Fruit fly (Drosophila melanogaster) whole organism, embryonic: Measurements from ENCODE around the gene Nup98-96.

Experiments
- Atf6 ChIP-seq: fragments of 200-800 bp; sonication (Bioruptor generic); IDR thresholded peaks from 2 replicates; pipeline ENCODE4 v1.3.6; 2022; ENCODE audit warnings: missing biosample characterization, missing genetic modification characterization
- Awh ChIP-seq: fragments of 200-800 bp; sonication (Bioruptor generic); IDR thresholded peaks from 2 replicates; pipeline ENCODE4, ENCODE4 v1.3.6; 2022; ENCODE audit warnings: missing biosample characterization, missing genetic modification characterization
- CG10274 ChIP-seq: fragments of 200-800 bp; sonication (Bioruptor generic); optimal IDR thresholded peaks from 3 replicates; lab custom pipeline; 2017; ENCODE audit warnings: missing biosample characterization, mild to moderate bottlenecking, missing genetic modification characterization
- CG10431 ChIP-seq: fragments of 200-800 bp; sonication (Bioruptor generic); optimal IDR thresholded peaks from 3 replicates; lab custom pipeline; 2018; ENCODE audit warnings: missing biosample characterization, mild to moderate bottlenecking, missing genetic modification characterization
- CG10543 ChIP-seq: fragments of 200-800 bp; sonication (Bioruptor generic); optimal IDR thresholded peaks from 3 replicates; lab custom pipeline; 2017; ENCODE audit warnings: missing biosample characterization, mild to moderate bottlenecking, missing genetic modification characterization, moderate library complexity
- CG10979 ChIP-seq: fragments of 200-800 bp; sonication (Bioruptor generic); optimal IDR thresholded peaks from 2 replicates; lab custom pipeline; 2018; ENCODE audit warnings: missing biosample characterization, mild to moderate bottlenecking, missing genetic modification characterization, moderate library complexity
- CG14860 ChIP-seq: fragments of 200-800 bp; sonication (Bioruptor generic); IDR thresholded peaks from 3 replicates; pipeline ENCODE4 v1.3.6; 2022; ENCODE audit warnings: missing biosample characterization, missing genetic modification characterization; ENCODE audit not compliant: partially characterized antibody
- CG16815 ChIP-seq: fragments of 200-800 bp; sonication (Bioruptor generic); optimal IDR thresholded peaks from 3 replicates; lab custom pipeline; 2017; ENCODE audit warnings: missing biosample characterization, mild to moderate bottlenecking, missing genetic modification characterization
- CG16863 ChIP-seq: fragments of 200-800 bp; sonication (Bioruptor generic); optimal IDR thresholded peaks from 3 replicates; lab custom pipeline; 2016; ENCODE audit warnings: missing biosample characterization, missing genetic modification characterization
- CG17186 ChIP-seq: fragments of 200-800 bp; sonication (Bioruptor generic); optimal IDR thresholded peaks from 3 replicates; lab custom pipeline; 2017; ENCODE audit warnings: missing biosample characterization, missing genetic modification reagents, missing genetic modification characterization
- CG2712 ChIP-seq: fragments of 200-800 bp; optimal IDR thresholded peaks from 3 replicates; lab custom pipeline; 2019; ENCODE audit warnings: missing biosample characterization, mild to moderate bottlenecking, missing genetic modification characterization, moderate library complexity
- CG42726 ChIP-seq: fragments of 200-800 bp; sonication (Bioruptor generic); IDR thresholded peaks from 2 replicates; pipeline ENCODE4 v1.3.6; 2022; ENCODE audit warnings: missing biosample characterization, missing genetic modification characterization; ENCODE audit not compliant: partially characterized antibody
- CG4424 ChIP-seq: fragments of 200-800 bp; sonication (Bioruptor generic); optimal IDR thresholded peaks from 3 replicates; lab custom pipeline; 2016; ENCODE audit warnings: missing biosample characterization, missing genetic modification characterization
- CG8089 ChIP-seq: fragments of 200-800 bp; sonication (Bioruptor generic); optimal IDR thresholded peaks from 3 replicates; lab custom pipeline; 2016; ENCODE audit warnings: missing biosample characterization, missing genetic modification characterization
- CG8281 ChIP-seq: fragments of 200-800 bp; sonication (Bioruptor generic); optimal IDR thresholded peaks from 2 replicates; lab custom pipeline; 2018; ENCODE audit warnings: missing biosample characterization, mild to moderate bottlenecking, missing genetic modification characterization, moderate library complexity
- CG8478 ChIP-seq: fragments of >200 bp; optimal IDR thresholded peaks from 2 replicates; lab custom pipeline; 2018
- Camta ChIP-seq: fragments of 200-800 bp; sonication (Bioruptor generic); optimal IDR thresholded peaks from 2 replicates; lab custom pipeline; 2016; ENCODE audit warnings: missing biosample characterization, missing genetic modification characterization
- Drgx ChIP-seq: fragments of 200-800 bp; sonication (Bioruptor generic); IDR thresholded peaks from 2 replicates; pipeline ENCODE4 v1.3.6; 2022; ENCODE audit warnings: missing biosample characterization, missing genetic modification characterization
- E2f2 ChIP-seq: fragments of 200-800 bp; sonication (Bioruptor generic); IDR thresholded peaks from 2 replicates; pipeline ENCODE4 v1.3.6; 2022; ENCODE audit warnings: missing biosample characterization, missing genetic modification characterization
- Hand ChIP-seq: fragments of 200-800 bp; sonication (Bioruptor generic); optimal IDR thresholded peaks from 2 replicates; lab custom pipeline; 2017; ENCODE audit warnings: mild to moderate bottlenecking, missing biosample characterization, missing genetic modification reagents, missing genetic modification characterization
- HmgD ChIP-seq: fragments of 200-800 bp; sonication (Bioruptor generic); optimal IDR thresholded peaks from 3 replicates; lab custom pipeline; 2016; ENCODE audit warnings: missing biosample characterization, missing genetic modification characterization
- HmgZ ChIP-seq: fragments of 200-800 bp; sonication (Bioruptor generic); optimal IDR thresholded peaks from 2 replicates; lab custom pipeline; 2018; ENCODE audit warnings: missing biosample characterization, mild to moderate bottlenecking, missing genetic modification characterization
- Hr39 ChIP-seq: fragments of >200 bp; optimal IDR thresholded peaks from 2 replicates; lab custom pipeline; 2017
- Kr ChIP-seq: fragments of 200-800 bp; sonication (Bioruptor generic); optimal IDR thresholded peaks from 2 replicates; lab custom pipeline; 2017; ENCODE audit warnings: missing biosample characterization, mild to moderate bottlenecking, missing genetic modification characterization
- NC2β ChIP-seq: fragments of 200-800 bp; sonication (Bioruptor generic); optimal IDR thresholded peaks from 2 replicates; lab custom pipeline; 2016; ENCODE audit warnings: missing biosample characterization, missing genetic modification characterization
- Nf-YA ChIP-seq: fragments of 200-800 bp; sonication (Bioruptor generic); IDR thresholded peaks from 2 replicates; pipeline ENCODE4 v1.3.6; 2022; ENCODE audit warnings: missing biosample characterization, missing genetic modification characterization
- Oli ChIP-seq: fragments of 200-800 bp; sonication (Bioruptor generic); optimal IDR thresholded peaks from 2 replicates; lab custom pipeline; 2018; ENCODE audit warnings: missing biosample characterization, mild to moderate bottlenecking, missing genetic modification characterization, moderate library complexity
- PHDP ChIP-seq: fragments of 200-800 bp; sonication (Bioruptor generic); optimal IDR thresholded peaks from 3 replicates; lab custom pipeline; 2018; ENCODE audit warnings: missing biosample characterization, mild to moderate bottlenecking, missing genetic modification characterization, moderate library complexity
- Stat92E ChIP-seq, 3 experiments: fragments of >200 bp in 2 of 3; fragments of 200-800 bp in 1 of 3; sonication (Bioruptor generic) in 1 of 3; optimal IDR thresholded peaks; 2 replicates each; lab custom pipeline; 2017 to 2019; ENCODE audit warnings: missing biosample characterization in 3 of 3, missing genetic modification characterization in 3 of 3, mild to moderate bottlenecking in 1 of 3, moderate library complexity in 1 of 3
- Xrp1 ChIP-seq: fragments of 200-800 bp; sonication (Bioruptor generic); IDR thresholded peaks from 2 replicates; pipeline ENCODE4 v1.3.6; 2022; ENCODE audit warnings: missing biosample characterization, missing genetic modification characterization
- amos ChIP-seq: fragments of 200-800 bp; sonication (Bioruptor generic); IDR thresholded peaks from 2 replicates; pipeline ENCODE4 v1.3.6; 2022; ENCODE audit warnings: missing biosample characterization, missing genetic modification characterization; ENCODE audit not compliant: partially characterized antibody
- ara ChIP-seq: fragments of 200-800 bp; sonication (Bioruptor generic); IDR thresholded peaks from 2 replicates; pipeline ENCODE4 v1.3.6; 2022; ENCODE audit warnings: missing biosample characterization, missing genetic modification characterization
- crp ChIP-seq, 2 experiments: fragments of 200-800 bp; sonication (Bioruptor generic); optimal IDR thresholded peaks; 2 replicates in 1 of 2; 3 replicates in 1 of 2; lab custom pipeline; 2017; ENCODE audit warnings: missing biosample characterization in 2 of 2, missing genetic modification characterization in 2 of 2, mild to moderate bottlenecking in 1 of 2, moderate library complexity in 1 of 2
- cwo ChIP-seq: fragments of 200-800 bp; sonication (Bioruptor generic); optimal IDR thresholded peaks from 3 replicates; lab custom pipeline; 2017; ENCODE audit warnings: missing biosample characterization, missing genetic modification characterization, mild to moderate bottlenecking, moderate library complexity, missing genetic modification reagents
- dmrt11E ChIP-seq: fragments of 200-800 bp; sonication (Bioruptor generic); optimal IDR thresholded peaks from 3 replicates; lab custom pipeline; 2018; ENCODE audit warnings: missing biosample characterization, mild to moderate bottlenecking, missing genetic modification characterization, moderate library complexity
- exex ChIP-seq: fragments of 200-800 bp; sonication (Bioruptor generic); optimal IDR thresholded peaks from 4 replicates; lab custom pipeline; 2018; ENCODE audit warnings: missing biosample characterization, mild to moderate bottlenecking, missing genetic modification characterization, moderate library complexity
- gcm ChIP-seq: fragments of 200-800 bp; sonication (Bioruptor generic); optimal IDR thresholded peaks from 2 replicates; lab custom pipeline; 2019; ENCODE audit warnings: missing biosample characterization, mild to moderate bottlenecking, missing genetic modification characterization, moderate library complexity
- kni ChIP-seq: fragments of 200-800 bp; sonication (Bioruptor generic); optimal IDR thresholded peaks from 3 replicates; lab custom pipeline; 2017; ENCODE audit warnings: mild to moderate bottlenecking, missing biosample characterization, missing genetic modification reagents, missing genetic modification characterization
- psq ChIP-seq: fragments of 200-800 bp; sonication (Bioruptor generic); optimal IDR thresholded peaks from 2 replicates; lab custom pipeline; 2017; ENCODE audit warnings: missing biosample characterization, missing genetic modification characterization
- row ChIP-seq: fragments of 200-800 bp; sonication (Bioruptor generic); IDR thresholded peaks from 3 replicates; pipeline ENCODE4 v1.3.6; 2022; ENCODE audit warnings: missing biosample characterization, missing genetic modification characterization
- sd ChIP-seq: fragments of 200-800 bp; sonication (Bioruptor generic); optimal IDR thresholded peaks from 3 replicates; lab custom pipeline; 2018; ENCODE audit warnings: missing biosample characterization, mild to moderate bottlenecking, missing genetic modification characterization, moderate library complexity
- seq ChIP-seq: fragments of 200-800 bp; sonication (Bioruptor generic); IDR thresholded peaks from 2 replicates; pipeline ENCODE4 v1.3.6; 2022; ENCODE audit warnings: missing biosample characterization, missing genetic modification characterization
- sob ChIP-seq: fragments of 200-800 bp; sonication (Bioruptor generic); IDR thresholded peaks from 2 replicates; pipeline ENCODE4 v1.3.6; 2022; ENCODE audit warnings: missing biosample characterization, missing genetic modification characterization
- ssp ChIP-seq: fragments of 200-800 bp; sonication (Bioruptor generic); IDR thresholded peaks from 2 replicates; pipeline ENCODE4 v1.3.6; 2022; ENCODE audit warnings: missing biosample characterization, missing genetic modification characterization
- tll ChIP-seq, 2 experiments: fragments of 200-800 bp in 1 of 2; fragments of >200 bp in 1 of 2; sonication (Bioruptor generic) in 1 of 2; optimal IDR thresholded peaks; 2 replicates each; lab custom pipeline; 2017 to 2019; ENCODE audit warnings: missing biosample characterization in 2 of 2, missing genetic modification characterization in 2 of 2, mild to moderate bottlenecking in 1 of 2, moderate library complexity in 1 of 2
- trem ChIP-seq: fragments of 200-800 bp; optimal IDR thresholded peaks from 3 replicates; lab custom pipeline; 2019; ENCODE audit warnings: missing biosample characterization, mild to moderate bottlenecking, missing genetic modification characterization, moderate library complexity
- tup ChIP-seq: fragments of 200-800 bp; sonication (Bioruptor generic); optimal IDR thresholded peaks from 2 replicates; lab custom pipeline; 2016; ENCODE audit warnings: missing biosample characterization, mild to moderate bottlenecking, missing genetic modification characterization, moderate library complexity
- zfh1 ChIP-seq: fragments of 200-800 bp; sonication (Bioruptor generic); IDR thresholded peaks from 3 replicates; pipeline ENCODE4 v1.3.6; 2022; ENCODE audit warnings: missing biosample characterization, missing genetic modification characterization

The Nup98-96 gene

DNA sequence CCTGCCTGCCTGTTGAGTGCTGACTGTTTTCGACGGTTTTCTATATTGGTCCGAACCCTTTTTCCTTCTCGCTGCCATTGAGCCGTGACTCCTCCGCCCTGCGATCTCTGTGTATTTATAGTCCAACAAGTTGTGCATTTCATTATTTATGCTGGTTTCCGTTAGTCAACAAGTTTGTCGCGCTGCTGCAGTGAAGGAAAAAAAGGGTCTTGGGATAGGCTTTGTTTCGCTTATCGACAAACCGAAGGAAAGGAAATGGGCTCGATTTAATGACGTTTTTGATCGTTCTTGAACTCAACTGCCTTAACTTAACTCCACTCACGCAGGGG, 6.2 kb upstream of the Nup98-96 start:
- TF ChIP-seq Nf-YA: no peak
- TF ChIP-seq CG10431 (GFP tag; lab: Kevin White, UChicago): no peak
- no peak for TF ChIP-seq amos (GFP tag; lab: Robert Waterston, UW)
- TF ChIP-seq kni (GFP tag; lab: Kevin White, UChicago): peak; percentile 53
- TF ChIP-seq CG10274 (GFP tag; lab: Kevin White, UChicago): no peak
- no peak for TF ChIP-seq ssp (GFP tag; lab: Robert Waterston, UW)
- no peak for TF ChIP-seq Awh
- TF ChIP-seq tll (GFP tag; optimal IDR thresholded peaks at IDR 0.05; lab: Kevin White, UChicago): peak in 1 of 2 experiments; percentile 82
- TF ChIP-seq Kr (GFP tag; lab: Kevin White, UChicago): peak; percentile 75
- TF ChIP-seq exex (tag; lab: Kevin White, UChicago): no peak
- peak in 1 of 3 experiments; percentile 21 for TF ChIP-seq Stat92E (GFP tag; optimal IDR thresholded peaks at IDR 0.05; lab: Kevin White, UChicago)
- peak; percentile 18 for TF ChIP-seq gcm
- TF ChIP-seq Atf6 (GFP tag; lab: Robert Waterston, UW): no peak
- no peak for TF ChIP-seq CG8089 (GFP tag; lab: Kevin White, UChicago)
- no peak for TF ChIP-seq E2f2 (GFP tag; lab: Robert Waterston, UW)
- no peak for TF ChIP-seq row (GFP tag; lab: Robert Waterston, UW)
- no peak for TF ChIP-seq HmgD (GFP tag; lab: Kevin White, UChicago)
- TF ChIP-seq, all 482 proteins: peak for 5

DNA sequence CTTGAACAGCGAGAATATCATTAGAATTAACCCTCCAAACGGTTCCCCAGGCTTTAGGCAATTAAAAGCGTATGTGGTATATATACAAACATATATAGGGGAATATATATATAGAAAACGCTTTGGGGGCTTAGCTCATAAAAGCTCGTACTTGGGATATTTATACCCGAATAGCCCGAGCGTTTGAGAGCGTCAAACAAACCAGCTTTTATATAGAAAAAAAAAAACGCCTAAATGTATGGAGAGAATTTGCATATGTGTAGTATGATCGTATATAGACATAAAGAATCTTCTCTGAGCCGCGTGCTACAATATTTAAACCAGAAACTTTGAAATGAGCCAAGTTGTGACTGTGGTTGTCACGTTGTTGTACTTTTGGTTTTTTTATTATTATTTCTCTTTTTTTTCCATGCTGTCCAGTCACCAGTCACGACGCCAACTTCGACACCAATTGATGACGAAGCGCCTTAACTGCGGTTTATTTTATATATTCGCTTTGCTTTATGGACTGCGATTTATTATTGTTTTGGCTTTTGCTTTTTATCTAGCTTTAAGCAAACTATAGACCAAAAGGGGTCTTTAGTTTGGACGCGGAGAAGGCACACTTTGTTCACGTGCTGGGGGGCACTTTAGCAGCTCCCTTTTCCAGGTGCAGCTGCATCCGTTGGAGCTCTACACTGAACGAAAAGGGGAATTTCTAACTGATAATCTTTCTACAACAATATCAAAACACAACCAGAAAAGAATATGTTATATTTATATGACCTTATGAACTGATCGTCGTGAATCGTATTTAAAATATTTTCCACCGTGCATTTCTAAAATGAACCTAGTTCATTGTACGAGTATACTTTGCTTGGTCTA, 5.6 kb upstream of the Nup98-96 start:
- TF ChIP-seq HmgD (GFP tag; lab: Kevin White, UChicago) (no peak), ara (peak; percentile 73), tup (no peak), CG17186 (no peak), CG2712 (peak; percentile 50), seq (GFP tag; lab: Robert Waterston, UW) (no peak), sd (tag; lab: Kevin White, UChicago) (no peak), NC2β (GFP tag; lab: Kevin White, UChicago) (no peak), CG10979 (tag; lab: Kevin White, UChicago) (peak; percentile 50), Hand (GFP tag; lab: Kevin White, UChicago) (no peak), Hr39 (lab: Kevin White, UChicago) (no peak), dmrt11E (tag; lab: Kevin White, UChicago) (peak; percentile 6), Oli (tag; lab: Kevin White, UChicago) (no peak), CG8281 (tag; lab: Kevin White, UChicago) (no peak), ssp (GFP tag; lab: Robert Waterston, UW) (no peak), crp (GFP tag; optimal IDR thresholded peaks at IDR 0.05; lab: Kevin White, UChicago) (no peak), CG16863 (GFP tag; lab: Kevin White, UChicago) (no peak), CG42726 (GFP tag; lab: Robert Waterston, UW) (no peak), CG14860 (GFP tag; lab: Robert Waterston, UW) (no peak), psq (GFP tag; lab: Kevin White, UChicago) (no peak), CG4424 (GFP tag; lab: Kevin White, UChicago) (peak; percentile 55), Drgx (GFP tag; lab: Robert Waterston, UW) (peak; percentile 66), CG16815 (no peak), PHDP (tag; lab: Kevin White, UChicago) (no peak), trem (tag; lab: Kevin White, UChicago) (no peak), CG10543 (GFP tag; lab: Kevin White, UChicago) (no peak), CG8478 (lab: Kevin White, UChicago) (no peak), sob (no peak), cwo (GFP tag; lab: Kevin White, UChicago) (peak; percentile 36), zfh1 (GFP tag; lab: Robert Waterston, UW) (peak; percentile 45; the same call in 1 of the 3 replicates), Camta (GFP tag; lab: Kevin White, UChicago) (no peak), Xrp1 (GFP tag; lab: Robert Waterston, UW) (peak; percentile 78), HmgZ (no peak), row (GFP tag; lab: Robert Waterston, UW) (0 out of 3 replicates have a peak, but pooled peaks have one; percentile 16)
